Worm (Caenorhabditis elegans) whole organism, L4/young adult: ENCODE data around the gene F53A9.6.

Experiments used
- W03F9.2 ChIP-seq: fragments of 150-350 bp; optimal IDR thresholded peaks from 2 replicates; lab custom pipeline; 2014; ENCODE audit warnings: missing biosample characterization, missing genetic modification characterization
- dao-5 ChIP-seq: sonication (generic microtip); optimal IDR thresholded peaks from 2 replicates; lab custom pipeline; 2016; ENCODE audit warnings: missing genotype, missing genetic modification characterization, moderate library complexity, missing compliant biosample characterization
- him-1 ChIP-seq: sonication (generic microtip); optimal IDR thresholded peaks from 2 replicates; lab custom pipeline; 2016; ENCODE audit warnings: missing genotype, missing genetic modification reagents, missing genetic modification characterization, missing compliant biosample characterization

DNA sequence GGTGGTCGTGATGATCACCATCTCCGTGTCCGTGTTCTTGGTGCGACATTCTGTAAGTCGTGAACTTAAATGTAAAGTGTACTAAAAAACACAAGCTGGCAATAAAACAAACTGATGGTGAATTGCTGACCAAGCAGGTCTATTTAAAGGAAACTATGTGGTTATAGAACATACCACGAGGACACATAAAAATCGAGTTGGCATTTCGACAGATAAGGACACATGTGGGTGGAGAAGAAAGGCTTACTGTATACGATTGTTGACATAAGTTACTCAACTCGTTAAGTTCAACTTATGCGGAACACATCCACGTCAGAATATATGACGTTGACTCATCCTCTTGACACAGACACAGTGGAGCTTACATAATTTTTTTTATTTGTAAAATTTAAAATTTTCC lies 5.3 kb upstream of the F53A9.6 start, which contains the start of gene F53A9.8:
- TF ChIP-seq him-1 (tag; lab: Kevin White, UChicago) (no peak), W03F9.2 (no peak), dao-5 (tag; lab: Kevin White, UChicago) (no peak)
